Worm (Caenorhabditis elegans): ENCODE results near the gene F46C3.7.

DNA sequence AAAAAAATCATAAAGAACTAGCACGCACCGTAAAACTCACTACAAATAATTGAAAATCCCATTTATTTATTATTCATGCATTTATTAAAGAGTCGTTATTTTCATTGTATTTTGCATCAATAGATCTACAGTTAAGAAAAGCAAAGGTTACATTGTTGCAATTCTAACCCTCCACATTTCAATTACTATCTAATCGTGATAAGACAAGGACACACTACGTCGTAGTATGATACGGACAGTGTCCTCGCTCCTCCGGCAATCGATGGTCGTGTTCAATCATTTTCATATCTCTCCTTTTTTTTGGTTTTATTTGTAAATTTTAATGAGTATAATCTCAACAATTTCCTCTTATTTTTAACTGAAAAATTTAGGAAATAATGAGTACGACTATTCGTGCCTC lies 46.9 kb upstream of the F46C3.7 start, which contains the start of gene prx-12:
- no peak for TF ChIP-seq him-1 (tag; optimal IDR thresholded peaks at IDR 0.05)
- no peak for TF ChIP-seq W03F9.2 (tag; optimal IDR thresholded peaks at IDR 0.05)
- TF ChIP-seq dao-5 (tag; optimal IDR thresholded peaks at IDR 0.05): no peak
